Worm (Caenorhabditis elegans): ENCODE results near the gene T16G1.18.

DNA sequence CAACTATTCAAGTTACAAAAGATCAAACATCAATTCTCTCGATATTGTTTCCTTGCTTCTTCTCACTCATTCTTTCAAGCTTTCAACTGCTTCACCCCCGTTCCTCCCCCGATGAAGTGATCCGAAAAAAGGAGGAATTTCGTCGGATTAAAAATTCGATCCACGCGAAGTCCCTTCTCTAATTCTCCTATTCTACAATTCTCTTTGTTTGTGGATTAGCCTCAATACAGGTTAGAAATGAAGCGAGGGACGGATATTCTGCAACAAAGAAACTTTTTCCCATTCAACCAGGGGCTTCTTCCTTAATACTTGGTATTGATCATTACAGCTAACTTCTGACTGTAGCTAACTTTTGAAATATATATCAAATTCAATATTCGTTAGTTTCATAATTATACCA lies 6.3 kb upstream of the T16G1.18 start, which contains the start of gene grl-2:
- TF ChIP-seq pha-4 (tag; optimal IDR thresholded peaks at IDR 0.05) (no peak), sdc-2 (tag; optimal IDR thresholded peaks at IDR 0.05) (no peak), nhr-11 (tag; optimal IDR thresholded peaks at IDR 0.05) (no peak), elt-2 (tag; optimal IDR thresholded peaks at IDR 0.05) (no peak), ama-1 (optimal IDR thresholded peaks at IDR 0.05) (no peak), pqm-1 (tag; optimal IDR thresholded peaks at IDR 0.05) (no peak), rnt-1 (tag; optimal IDR thresholded peaks at IDR 0.05) (no peak)
